Worm (Caenorhabditis elegans) whole organism, L4/young adult: ENCODE results near the gene acc-4.
"Not testable (repeated sequence)": the region's sequence is repeated elsewhere in the genome, so short reads cannot be mapped to it uniquely, and the experiment has no call there.

Source experiments
- W03F9.2 ChIP-seq: fragments of 150-350 bp; optimal IDR thresholded peaks from 2 replicates; lab custom pipeline; 2014; ENCODE audit warnings: missing biosample characterization, missing genetic modification characterization
- dao-5 ChIP-seq: sonication (generic microtip); optimal IDR thresholded peaks from 2 replicates; lab custom pipeline; 2016; ENCODE audit warnings: missing genotype, missing genetic modification characterization, moderate library complexity, missing compliant biosample characterization
- him-1 ChIP-seq: sonication (generic microtip); optimal IDR thresholded peaks from 2 replicates; lab custom pipeline; 2016; ENCODE audit warnings: missing genotype, missing genetic modification reagents, missing genetic modification characterization, missing compliant biosample characterization

acc-4 gene

ce11 chrIII:13503379-13503778, 19.5 kb upstream of the acc-4 start, which contains the start of gene T28A8.4:
Gene T28A8.4, plus strand, starts transcription at chrIII:13503679.
- no peak for TF ChIP-seq W03F9.2 (tag; lab: Kevin White, UChicago)
- no peak for TF ChIP-seq him-1 (tag; lab: Kevin White, UChicago)
- TF ChIP-seq dao-5 (tag; lab: Kevin White, UChicago) = no peak

ce11 chrIII:13502513-13502912, 18.6 kb upstream of the acc-4 start, which contains the start of gene T28A8.8:
Gene T28A8.8, plus strand, starts transcription at chrIII:13502813.
- TF ChIP-seq dao-5 (tag; lab: Kevin White, UChicago) = no peak
- TF ChIP-seq him-1 (tag; lab: Kevin White, UChicago) = no peak
- no peak for TF ChIP-seq W03F9.2 (tag; lab: Kevin White, UChicago)

ce11 chrIII:13501599-13501998, 17.7 kb upstream of the acc-4 start, which contains the start of gene T28A8.5:
Gene T28A8.5, plus strand, starts transcription at chrIII:13501630.
- TF ChIP-seq dao-5 (tag; lab: Kevin White, UChicago) (no peak), him-1 (tag; lab: Kevin White, UChicago) (no peak), W03F9.2 (tag; lab: Kevin White, UChicago) (no peak)

- TF ChIP-seq him-1, dao-5, W03F9.2 (tag; lab: Kevin White, UChicago): not testable (repeated sequence)
Measured at ce11 chrIII:13498899-13499298, 15.0 kb upstream of the acc-4 start, which contains the start of gene T28A8.6. Gene T28A8.6, plus strand, starts transcription at chrIII:13499199.

ce11 chrIII:13495571-13495970, 11.6 kb upstream of the acc-4 start, which contains the start of gene T28A8.2:
Gene T28A8.2, minus strand, starts transcription at chrIII:13495671.
- TF ChIP-seq him-1 (tag; lab: Kevin White, UChicago) (no peak), W03F9.2 (tag; lab: Kevin White, UChicago) (no peak), dao-5 (tag; lab: Kevin White, UChicago) (no peak)

- TF ChIP-seq W03F9.2 (tag; lab: Kevin White, UChicago) = no peak
- no peak for TF ChIP-seq dao-5 (tag; lab: Kevin White, UChicago)
- no peak for TF ChIP-seq him-1 (tag; lab: Kevin White, UChicago)
Measured at ce11 chrIII:13492377-13492776, 8.5 kb upstream of the acc-4 start, which contains the start of gene twk-40. Gene twk-40, minus strand, starts transcription at chrIII:13492477.

- no peak for TF ChIP-seq him-1 (tag; lab: Kevin White, UChicago)
- no peak for TF ChIP-seq W03F9.2 (tag; lab: Kevin White, UChicago)
- TF ChIP-seq dao-5 (tag; lab: Kevin White, UChicago) = no peak
Measured at ce11 chrIII:13476682-13477081, 7.2 kb downstream of the acc-4 start, which contains the start of gene T27E9.6. Gene T27E9.6, minus strand, starts transcription at chrIII:13476782.

- no peak for TF ChIP-seq W03F9.2 (tag; lab: Kevin White, UChicago)
- no peak for TF ChIP-seq dao-5 (tag; lab: Kevin White, UChicago)
- no peak for TF ChIP-seq him-1 (tag; lab: Kevin White, UChicago)
Measured at ce11 chrIII:13474482-13474881, 9.4 kb downstream of the acc-4 start.

- TF ChIP-seq W03F9.2 (tag; lab: Kevin White, UChicago) = no peak
- TF ChIP-seq him-1 (tag; lab: Kevin White, UChicago) = no peak
- no peak for TF ChIP-seq dao-5 (tag; lab: Kevin White, UChicago)
Measured at ce11 chrIII:13471504-13471903, 12.4 kb downstream of the acc-4 start, which contains the start of gene pssy-2. Gene pssy-2, plus strand, starts transcription at chrIII:13471804.

- TF ChIP-seq dao-5 (tag; lab: Kevin White, UChicago) = no peak
- peak; percentile 87 for TF ChIP-seq W03F9.2 (tag; lab: Kevin White, UChicago)
- peak; percentile 6 for TF ChIP-seq him-1 (tag; lab: Kevin White, UChicago)
Measured at ce11 chrIII:13465918-13466592, 17.9 kb downstream of the acc-4 start, which contains the start of gene cdk-5. Gene cdk-5, minus strand, starts transcription at chrIII:13466342.

ce11 chrIII:13464493-13465362, 19.2 kb downstream of the acc-4 start, which contains the start of gene kel-3:
Gene kel-3, plus strand, starts transcription at chrIII:13464820.
- TF ChIP-seq W03F9.2 (tag; lab: Kevin White, UChicago) (peak; percentile 40), dao-5 (tag; lab: Kevin White, UChicago) (peak; percentile 75), him-1 (tag; lab: Kevin White, UChicago) (peak; percentile 41)

ce11 chrIII:13462965-13463783, 20.8 kb downstream of the acc-4 start, which contains the start of gene ant-1.1:
Gene ant-1.1, plus strand, starts transcription at chrIII:13463163.
- TF ChIP-seq dao-5 (tag; lab: Kevin White, UChicago) (no peak), W03F9.2 (tag; lab: Kevin White, UChicago) (peak; percentile 88), him-1 (tag; lab: Kevin White, UChicago) (peak; percentile 38)
